Fruit fly (Drosophila melanogaster) whole organism, embryonic: ENCODE data around the gene Gpdh1.

Experiments
- Atf3 ChIP-seq: fragments of 200-800 bp; sonication (Bioruptor generic); optimal IDR thresholded peaks from 3 replicates; lab custom pipeline; 2016; ENCODE audit warnings: missing biosample characterization, missing genetic modification characterization
- CG10147 ChIP-seq: fragments of 200-800 bp; sonication (Bioruptor generic); optimal IDR thresholded peaks from 2 replicates; lab custom pipeline; 2019; ENCODE audit warnings: missing biosample characterization, mild to moderate bottlenecking, missing genetic modification characterization, moderate library complexity
- CG10366 ChIP-seq: fragments of 200-800 bp; sonication (Bioruptor generic); IDR thresholded peaks from 2 replicates; pipeline ENCODE4 v1.3.6; 2022; ENCODE audit warnings: missing biosample characterization, missing genetic modification characterization
- CG12391 ChIP-seq: fragments of 200-800 bp; sonication (Bioruptor generic); optimal IDR thresholded peaks from 3 replicates; lab custom pipeline; 2018; ENCODE audit warnings: missing biosample characterization, mild to moderate bottlenecking, missing genetic modification characterization, moderate library complexity
- CG13123 ChIP-seq: fragments of 200-800 bp; sonication (Bioruptor generic); optimal IDR thresholded peaks from 2 replicates; lab custom pipeline; 2016; ENCODE audit warnings: missing biosample characterization, missing genetic modification characterization
- CG13287 ChIP-seq: fragments of 200-800 bp; sonication (Bioruptor generic); IDR thresholded peaks from 2 replicates; pipeline ENCODE4 v1.3.6; 2022; ENCODE audit warnings: missing biosample characterization, missing genetic modification characterization; ENCODE audit not compliant: partially characterized antibody
- CG13894 ChIP-seq: fragments of 200-800 bp; sonication (Bioruptor generic); optimal IDR thresholded peaks from 3 replicates; lab custom pipeline; 2018; ENCODE audit warnings: missing biosample characterization, mild to moderate bottlenecking, missing genetic modification characterization, moderate library complexity
- CG14710 ChIP-seq: fragments of 200-800 bp; sonication (Bioruptor generic); optimal IDR thresholded peaks from 3 replicates; lab custom pipeline; 2019; ENCODE audit warnings: missing biosample characterization, mild to moderate bottlenecking, missing genetic modification characterization, moderate library complexity
- CG1792 ChIP-seq: fragments of 200-800 bp; sonication (Bioruptor generic); optimal IDR thresholded peaks from 2 replicates; lab custom pipeline; 2016; ENCODE audit warnings: missing biosample characterization, missing genetic modification characterization
- CG1832 ChIP-seq: fragments of 200-800 bp; sonication (Bioruptor generic); optimal IDR thresholded peaks from 2 replicates; lab custom pipeline; 2017; ENCODE audit warnings: missing biosample characterization, mild to moderate bottlenecking, missing genetic modification characterization, inconsistent platforms
- CG2678 ChIP-seq: fragments of 200-800 bp; sonication (Bioruptor generic); optimal IDR thresholded peaks from 3 replicates; lab custom pipeline; 2019; ENCODE audit warnings: missing biosample characterization, mild to moderate bottlenecking, missing genetic modification characterization, moderate library complexity
- CG30020 ChIP-seq: fragments of 200-800 bp; optimal IDR thresholded peaks from 2 replicates; lab custom pipeline; 2019; ENCODE audit warnings: missing biosample characterization, mild to moderate bottlenecking, missing genetic modification characterization, moderate library complexity
- CG31388 ChIP-seq: fragments of 200-800 bp; sonication (Bioruptor generic); optimal IDR thresholded peaks from 2 replicates; lab custom pipeline; 2016; ENCODE audit warnings: missing biosample characterization, missing genetic modification characterization
- CG34224 ChIP-seq: fragments of 200-800 bp; sonication (Bioruptor generic); IDR thresholded peaks from 3 replicates; pipeline ENCODE4 v1.3.6; 2022; ENCODE audit warnings: missing biosample characterization, missing genetic modification characterization; ENCODE audit not compliant: partially characterized antibody
- CG42726 ChIP-seq: fragments of 200-800 bp; sonication (Bioruptor generic); IDR thresholded peaks from 2 replicates; pipeline ENCODE4 v1.3.6; 2022; ENCODE audit warnings: missing biosample characterization, missing genetic modification characterization; ENCODE audit not compliant: partially characterized antibody
- CG43689 ChIP-seq: fragments of 200-800 bp; sonication (Bioruptor generic); IDR thresholded peaks from 2 replicates; pipeline ENCODE4 v1.3.6; 2022; ENCODE audit warnings: missing biosample characterization, missing genetic modification characterization
- CG5953 ChIP-seq: fragments of 200-800 bp; sonication (Bioruptor generic); IDR thresholded peaks from 2 replicates; pipeline ENCODE4 v1.3.6; 2022; ENCODE audit warnings: missing biosample characterization, missing genetic modification characterization
- CG7786 ChIP-seq: fragments of 200-800 bp; sonication (Bioruptor generic); optimal IDR thresholded peaks from 2 replicates; lab custom pipeline; 2016; ENCODE audit warnings: missing biosample characterization, missing genetic modification characterization
- CG7839 ChIP-seq: fragments of 200-800 bp; sonication (Bioruptor generic); optimal IDR thresholded peaks from 3 replicates; lab custom pipeline; 2018; ENCODE audit warnings: missing biosample characterization, mild to moderate bottlenecking, missing genetic modification characterization, moderate library complexity
- CG8290 ChIP-seq, 3 experiments: fragments of 200-800 bp; sonication (Bioruptor generic); optimal IDR thresholded peaks; 2 replicates each; lab custom pipeline; 2016 to 2019; ENCODE audit warnings: missing biosample characterization in 3 of 3, missing genetic modification characterization in 3 of 3, mild to moderate bottlenecking in 2 of 3, moderate library complexity in 1 of 3
- CG8924 ChIP-seq: fragments of 200-800 bp; optimal IDR thresholded peaks from 3 replicates; lab custom pipeline; 2019; ENCODE audit warnings: missing biosample characterization, mild to moderate bottlenecking, missing genetic modification characterization, moderate library complexity
- CG9437 ChIP-seq: fragments of 200-800 bp; sonication (Bioruptor generic); optimal IDR thresholded peaks from 2 replicates; lab custom pipeline; 2018; ENCODE audit warnings: missing biosample characterization, mild to moderate bottlenecking, missing genetic modification characterization
- Chrac-16 ChIP-seq: fragments of 200-800 bp; sonication (Bioruptor generic); optimal IDR thresholded peaks from 3 replicates; lab custom pipeline; 2016; ENCODE audit warnings: missing biosample characterization, missing genetic modification characterization
- Dll ChIP-seq: fragments of 200-800 bp; sonication (Bioruptor generic); IDR thresholded peaks from 4 replicates; pipeline ENCODE4 v1.3.6; 2022; ENCODE audit warnings: missing biosample characterization, missing genetic modification characterization; ENCODE audit not compliant: partially characterized antibody
- Drgx ChIP-seq: fragments of 200-800 bp; sonication (Bioruptor generic); IDR thresholded peaks from 2 replicates; pipeline ENCODE4 v1.3.6; 2022; ENCODE audit warnings: missing biosample characterization, missing genetic modification characterization
- Elba2 ChIP-seq: fragments of 200-800 bp; sonication (Bioruptor generic); optimal IDR thresholded peaks from 3 replicates; lab custom pipeline; 2016; ENCODE audit warnings: missing biosample characterization, missing genetic modification characterization
- Gsc ChIP-seq: fragments of 200-800 bp; sonication (Bioruptor generic); IDR thresholded peaks from 2 replicates; pipeline ENCODE4 v1.3.6; 2022; ENCODE audit warnings: missing biosample characterization, missing genetic modification characterization
- HLH54F ChIP-seq: fragments of 200-800 bp; sonication (Bioruptor generic); optimal IDR thresholded peaks from 3 replicates; lab custom pipeline; 2016; ENCODE audit warnings: missing biosample characterization, missing genetic modification characterization
- HmgZ ChIP-seq: fragments of 200-800 bp; sonication (Bioruptor generic); optimal IDR thresholded peaks from 2 replicates; lab custom pipeline; 2018; ENCODE audit warnings: missing biosample characterization, mild to moderate bottlenecking, missing genetic modification characterization
- Hr78 ChIP-seq, 2 experiments: fragments of 200-800 bp in 1 of 2; fragments of >200 bp in 1 of 2; sonication (Bioruptor generic) in 1 of 2; optimal IDR thresholded peaks; 2 replicates each; lab custom pipeline; 2017 to 2019; ENCODE audit warnings: missing biosample characterization in 2 of 2, missing genetic modification characterization in 2 of 2, mild to moderate bottlenecking in 1 of 2, moderate library complexity in 1 of 2
- Tbp ChIP-seq: fragments of >200 bp; optimal IDR thresholded peaks from 2 replicates; lab custom pipeline; 2018; ENCODE audit warnings: missing biosample characterization, missing genetic modification characterization
- Xbp1 ChIP-seq: fragments of 200-800 bp; sonication (Bioruptor generic); optimal IDR thresholded peaks from 3 replicates; lab custom pipeline; 2016; ENCODE audit warnings: missing biosample characterization, mild to moderate bottlenecking, missing genetic modification characterization
- ap ChIP-seq: fragments of 200-800 bp; sonication (Bioruptor generic); IDR thresholded peaks from 2 replicates; pipeline ENCODE4 v1.3.6; 2022; ENCODE audit warnings: missing biosample characterization, missing genetic modification characterization
- dimm ChIP-seq: fragments of 200-800 bp; sonication (Bioruptor generic); IDR thresholded peaks from 2 replicates; pipeline ENCODE4 v1.3.6; 2022; ENCODE audit warnings: missing biosample characterization, missing genetic modification characterization
- gro ChIP-seq: fragments of 200-800 bp; sonication (Bioruptor generic); optimal IDR thresholded peaks from 2 replicates; lab custom pipeline; 2016; ENCODE audit warnings: missing biosample characterization, missing genetic modification characterization
- hkb ChIP-seq, 2 experiments: fragments of 200-800 bp in 1 of 2; fragments of >200 bp in 1 of 2; sonication (Bioruptor generic) in 1 of 2; IDR thresholded peaks in 1 of 2; optimal IDR thresholded peaks in 1 of 2; 2 replicates each; pipeline versions ENCODE4 v1.3.6 to Lab custom; 2017 to 2022; ENCODE audit warnings: missing biosample characterization in 1 of 2, missing genetic modification characterization in 1 of 2
- jing ChIP-seq: fragments of 200-800 bp; sonication (Bioruptor generic); optimal IDR thresholded peaks from 2 replicates; lab custom pipeline; 2018; ENCODE audit warnings: missing biosample characterization, mild to moderate bottlenecking, missing genetic modification characterization
- lov ChIP-seq, 2 experiments: fragments of 200-800 bp in 1 of 2; fragments of >200 bp in 1 of 2; sonication (Bioruptor generic) in 1 of 2; IDR thresholded peaks in 1 of 2; optimal IDR thresholded peaks in 1 of 2; 2 replicates in 1 of 2; 3 replicates in 1 of 2; pipeline versions ENCODE4 v1.3.6 to Lab custom; 2017 to 2022; ENCODE audit warnings: missing biosample characterization in 1 of 2, missing genetic modification characterization in 1 of 2
- mirr ChIP-seq: fragments of 200-800 bp; sonication (Bioruptor generic); optimal IDR thresholded peaks from 3 replicates; lab custom pipeline; 2018; ENCODE audit warnings: missing biosample characterization, mild to moderate bottlenecking, missing genetic modification characterization
- otp ChIP-seq: fragments of 200-800 bp; sonication (Bioruptor generic); IDR thresholded peaks from 3 replicates; pipeline ENCODE4, ENCODE4 v1.3.6; 2022; ENCODE audit warnings: missing biosample characterization, missing genetic modification characterization
- phol ChIP-seq: fragments of 200-800 bp; sonication (Bioruptor generic); optimal IDR thresholded peaks from 3 replicates; lab custom pipeline; 2018; ENCODE audit warnings: missing biosample characterization, mild to moderate bottlenecking, missing genetic modification characterization, moderate library complexity
- pzg ChIP-seq: fragments of 200-800 bp; sonication (Bioruptor generic); optimal IDR thresholded peaks from 3 replicates; lab custom pipeline; 2018; ENCODE audit warnings: missing biosample characterization, mild to moderate bottlenecking, missing genetic modification characterization, moderate library complexity
- schlank ChIP-seq: fragments of 200-800 bp; sonication (Bioruptor generic); optimal IDR thresholded peaks from 2 replicates; lab custom pipeline; 2018; ENCODE audit warnings: missing biosample characterization, mild to moderate bottlenecking, missing genetic modification characterization
- sens ChIP-seq: fragments of 200-800 bp; sonication (Bioruptor generic); peaks from one replicate; lab custom pipeline; 2016; ENCODE audit warnings: missing biosample characterization, missing genetic modification characterization
- sr ChIP-seq: fragments of 200-800 bp; sonication (Bioruptor generic); IDR thresholded peaks from 3 replicates; pipeline ENCODE4 v1.3.6; 2022; ENCODE audit warnings: missing biosample characterization, missing genetic modification characterization
- stwl ChIP-seq: fragments of 200-800 bp; sonication (Bioruptor generic); optimal IDR thresholded peaks from 3 replicates; lab custom pipeline; 2018; ENCODE audit warnings: missing biosample characterization, mild to moderate bottlenecking, missing genetic modification characterization, moderate library complexity
- trem ChIP-seq: fragments of 200-800 bp; optimal IDR thresholded peaks from 3 replicates; lab custom pipeline; 2019; ENCODE audit warnings: missing biosample characterization, mild to moderate bottlenecking, missing genetic modification characterization, moderate library complexity
- unpg ChIP-seq: fragments of 200-800 bp; sonication (Bioruptor generic); optimal IDR thresholded peaks from 3 replicates; lab custom pipeline; 2018; ENCODE audit warnings: missing biosample characterization, mild to moderate bottlenecking, missing genetic modification characterization, moderate library complexity
- zfh2 ChIP-seq: fragments of 200-800 bp; sonication (Bioruptor generic); optimal IDR thresholded peaks from 2 replicates; lab custom pipeline; 2016; ENCODE audit warnings: missing biosample characterization, missing genetic modification characterization

Gpdh1 gene

DNA sequence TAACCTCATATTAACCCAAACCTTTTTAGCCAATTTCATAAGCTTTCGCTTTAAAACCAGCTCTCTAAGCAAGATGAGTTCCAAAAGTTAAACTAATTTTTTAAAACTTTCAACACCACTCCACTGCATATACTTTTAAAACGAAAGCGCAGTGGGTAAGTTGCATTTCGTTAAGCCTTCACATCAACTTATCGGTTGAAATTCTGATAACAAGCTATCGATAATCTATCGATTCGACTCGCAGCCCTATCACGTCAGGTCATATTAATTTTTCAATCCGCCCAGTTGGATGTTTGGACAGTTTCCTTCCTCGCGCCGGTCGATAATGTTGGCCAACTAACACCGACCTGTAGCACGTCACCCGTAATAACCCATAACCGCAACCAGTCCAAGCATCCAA is 42.7 kb downstream of the Gpdh1 start, which contains the start of gene ifc (continued):
- TF ChIP-seq CG8924 (tag; lab: Kevin White, UChicago) (peak; percentile 61), otp (GFP tag; lab: Robert Waterston, UW) (no peak), sr (GFP tag; lab: Robert Waterston, UW) (no peak), Chrac-16 (GFP tag; lab: Kevin White, UChicago) (peak; percentile 57), CG9437 (GFP tag; lab: Kevin White, UChicago) (no peak), CG14710 (peak; percentile 81), CG7786 (GFP tag; lab: Kevin White, UChicago) (peak; percentile 54), CG42726 (GFP tag; lab: Robert Waterston, UW) (no peak), Dll (GFP tag; lab: Robert Waterston, UW) (no peak), CG10366 (GFP tag; lab: Robert Waterston, UW) (no peak), trem (tag; lab: Kevin White, UChicago) (peak; percentile 86), mirr (GFP tag; lab: Kevin White, UChicago) (peak; percentile 7), lov (optimal IDR thresholded peaks at IDR 0.05; lab: Kevin White, UChicago) (no peak), lov (GFP tag; IDR thresholded peaks at IDR 0.05; lab: Robert Waterston, UW) (no peak), CG2678 (tag; lab: Kevin White, UChicago) (peak; percentile 64), Hr78 (GFP tag; optimal IDR thresholded peaks at IDR 0.05; lab: Kevin White, UChicago) (peak in 1 of 2 experiments; percentile 59), sens (peak; percentile 90), CG1832 (GFP tag; lab: Kevin White, UChicago) (no peak), Gsc (GFP tag; lab: Robert Waterston, UW) (no peak), CG10147 (GFP tag; lab: Kevin White, UChicago) (no peak), CG5953 (GFP tag; lab: Robert Waterston, UW) (no peak), jing (GFP tag; lab: Kevin White, UChicago) (no peak), CG31388 (no peak), hkb (optimal IDR thresholded peaks at IDR 0.05; lab: Kevin White, UChicago) (peak; percentile 79), hkb (GFP tag; IDR thresholded peaks at IDR 0.05; lab: Robert Waterston, UW) (no peak), ap (GFP tag; lab: Robert Waterston, UW) (no peak), HLH54F (GFP tag; lab: Kevin White, UChicago) (peak; percentile 65), CG43689 (no peak), Xbp1 (GFP tag; lab: Kevin White, UChicago) (peak; percentile 67), Tbp (GFP tag; lab: Kevin White, UChicago) (no peak), Drgx (GFP tag; lab: Robert Waterston, UW) (no peak), CG13287 (GFP tag; lab: Robert Waterston, UW) (no peak), schlank (tag; lab: Kevin White, UChicago) (peak; percentile 20), CG13123 (peak; percentile 51), phol (tag; lab: Kevin White, UChicago) (peak; percentile 77), CG1792 (GFP tag; lab: Kevin White, UChicago) (peak; percentile 51), CG30020 (tag; lab: Kevin White, UChicago) (peak; percentile 96), CG7839 (tag; lab: Kevin White, UChicago) (peak; percentile 58), CG12391 (peak; percentile 74), HmgZ (tag; lab: Kevin White, UChicago) (peak; percentile 82), CG8290 (GFP tag; optimal IDR thresholded peaks at IDR 0.05; lab: Kevin White, UChicago) (peak; percentile 89), CG8290 (tag; optimal IDR thresholded peaks at IDR 0.05; lab: Kevin White, UChicago) (peak; percentile 43 to 84), Atf3 (GFP tag; lab: Kevin White, UChicago) (peak; percentile 5), CG13894 (peak; percentile 89), zfh2 (GFP tag; lab: Kevin White, UChicago) (peak; percentile 78), unpg (GFP tag; lab: Kevin White, UChicago) (peak; percentile 42), pzg (GFP tag; lab: Kevin White, UChicago) (peak; percentile 96), stwl (tag; lab: Kevin White, UChicago) (peak; percentile 92), Elba2 (peak; percentile 52), CG34224 (no peak), gro (GFP tag; lab: Kevin White, UChicago) (peak; percentile 67), dimm (GFP tag; lab: Robert Waterston, UW) (no peak)
